Worm (Caenorhabditis elegans): ENCODE measurements around the gene ubc-8.
A peak's percentile ranks its signal among the peaks of the same experiment; 100 is the strongest.

The ubc-8 gene

ce11 chrIV:2707012-2707411 lies at the start of gene ubc-8:
Gene ubc-8 (minus strand): TSS chrIV:2707238.
- TF ChIP-seq mep-1 (tag; optimal IDR thresholded peaks at IDR 0.05) (no peak), ham-2 (GFP tag; optimal IDR thresholded peaks at IDR 0.05) (no peak), nhr-12 (tag; optimal IDR thresholded peaks at IDR 0.05) (no peak)

- TF ChIP-seq lsy-2 (tag; optimal IDR thresholded peaks at IDR 0.05), result no peak
- TF ChIP-seq snpc-4 (tag; optimal IDR thresholded peaks at IDR 0.05), result no peak
- TF ChIP-seq mep-1 (tag; optimal IDR thresholded peaks at IDR 0.05), result no peak
- TF ChIP-seq hlh-1 (tag; optimal IDR thresholded peaks at IDR 0.05), result no peak
- no peak for TF ChIP-seq ztf-11 (tag; optimal IDR thresholded peaks at IDR 0.05)
These were observed 46.5 kb upstream of the ubc-8 start for ce11 chrIV:2753541-2753940.

ce11 chrIV:2751568-2751967 lies 44.5 kb upstream of the ubc-8 start, which contains the start of gene Y54G2A.41:
Gene Y54G2A.41 (plus strand): TSS chrIV:2751868.
- no peak for TF ChIP-seq ceh-43 (GFP tag; optimal IDR thresholded peaks at IDR 0.05)
- no peak for TF ChIP-seq nhr-76 (tag; optimal IDR thresholded peaks at IDR 0.05)
- no peak for TF ChIP-seq nhr-28 (tag; optimal IDR thresholded peaks at IDR 0.05)
- no peak for TF ChIP-seq lin-32 (GFP tag; optimal IDR thresholded peaks at IDR 0.05)
- no peak for TF ChIP-seq snpc-4 (tag; optimal IDR thresholded peaks at IDR 0.05)
- TF ChIP-seq unc-62 (GFP tag; optimal IDR thresholded peaks at IDR 0.05), result no peak
- TF ChIP-seq nhr-2 (tag; optimal IDR thresholded peaks at IDR 0.05), result no peak
- TF ChIP-seq pha-4 (tag; optimal IDR thresholded peaks at IDR 0.05), result no peak
- no peak for TF ChIP-seq ceh-83 (GFP tag; optimal IDR thresholded peaks at IDR 0.05)
- TF ChIP-seq flh-1 (GFP tag; optimal IDR thresholded peaks at IDR 0.05), result no peak
- TF ChIP-seq lin-13 (tag; optimal IDR thresholded peaks at IDR 0.05), result no peak
- no peak for TF ChIP-seq mep-1 (tag; optimal IDR thresholded peaks at IDR 0.05)
- no peak for TF ChIP-seq tbx-8 (GFP tag; optimal IDR thresholded peaks at IDR 0.05)
- TF ChIP-seq M03D4.4 (tag; optimal IDR thresholded peaks at IDR 0.05), result no peak

- TF ChIP-seq sem-2 (GFP tag; optimal IDR thresholded peaks at IDR 0.05), result no peak
- no peak for TF ChIP-seq mls-2 (tag; optimal IDR thresholded peaks at IDR 0.05)
- TF ChIP-seq zip-8 (tag; optimal IDR thresholded peaks at IDR 0.05), result no peak
- TF ChIP-seq M03D4.4 (tag; optimal IDR thresholded peaks at IDR 0.05), result no peak
- TF ChIP-seq blmp-1 (tag; optimal IDR thresholded peaks at IDR 0.05), result no peak
- no peak for TF ChIP-seq sptf-1 (tag; optimal IDR thresholded peaks at IDR 0.05)
- no peak for TF ChIP-seq ceh-83 (GFP tag; optimal IDR thresholded peaks at IDR 0.05)
- TF ChIP-seq bed-3 (GFP tag; optimal IDR thresholded peaks at IDR 0.05), result no peak
- no peak for TF ChIP-seq ztf-11 (tag; optimal IDR thresholded peaks at IDR 0.05)
- no peak for TF ChIP-seq elt-1 (tag; optimal IDR thresholded peaks at IDR 0.05; ENCODE audit: borderline replicate concordance, insufficient read depth)
- no peak for TF ChIP-seq ceh-39 (tag; optimal IDR thresholded peaks at IDR 0.05)
- no peak for TF ChIP-seq mep-1 (tag; optimal IDR thresholded peaks at IDR 0.05)
- no peak for TF ChIP-seq elt-3 (tag; optimal IDR thresholded peaks at IDR 0.05)
- TF ChIP-seq nhr-76 (tag; optimal IDR thresholded peaks at IDR 0.05), result no peak
- no peak for TF ChIP-seq unc-39 (tag; optimal IDR thresholded peaks at IDR 0.05)
- no peak for TF ChIP-seq nhr-2 (tag; optimal IDR thresholded peaks at IDR 0.05)
- TF ChIP-seq drap-1 (GFP tag; optimal IDR thresholded peaks at IDR 0.05), result no peak
- TF ChIP-seq unc-62 (GFP tag; optimal IDR thresholded peaks at IDR 0.05), result no peak
- no peak for TF ChIP-seq lin-13 (tag; optimal IDR thresholded peaks at IDR 0.05)
These were observed 43.6 kb upstream of the ubc-8 start for ce11 chrIV:2750607-2751006.

- no peak for TF ChIP-seq lsy-2 (tag; optimal IDR thresholded peaks at IDR 0.05)
- TF ChIP-seq zip-8 (tag; optimal IDR thresholded peaks at IDR 0.05), result peak; percentile 28
- TF ChIP-seq ceh-43 (GFP tag; optimal IDR thresholded peaks at IDR 0.05), result no peak
- no peak for TF ChIP-seq cnd-1 (tag; optimal IDR thresholded peaks at IDR 0.05)
- TF ChIP-seq nhr-12 (tag; optimal IDR thresholded peaks at IDR 0.05), result no peak
- no peak for TF ChIP-seq snpc-4 (tag; optimal IDR thresholded peaks at IDR 0.05)
- no peak for TF ChIP-seq unc-39 (tag; optimal IDR thresholded peaks at IDR 0.05)
- TF ChIP-seq mab-5 (tag; optimal IDR thresholded peaks at IDR 0.05), result no peak
- TF ChIP-seq nhr-237 (tag; optimal IDR thresholded peaks at IDR 0.05), result no peak
These were observed 41.9 kb upstream of the ubc-8 start for ce11 chrIV:2748863-2749451.
